Worm (Caenorhabditis elegans): ENCODE measurements around the gene dao-6.

DNA sequence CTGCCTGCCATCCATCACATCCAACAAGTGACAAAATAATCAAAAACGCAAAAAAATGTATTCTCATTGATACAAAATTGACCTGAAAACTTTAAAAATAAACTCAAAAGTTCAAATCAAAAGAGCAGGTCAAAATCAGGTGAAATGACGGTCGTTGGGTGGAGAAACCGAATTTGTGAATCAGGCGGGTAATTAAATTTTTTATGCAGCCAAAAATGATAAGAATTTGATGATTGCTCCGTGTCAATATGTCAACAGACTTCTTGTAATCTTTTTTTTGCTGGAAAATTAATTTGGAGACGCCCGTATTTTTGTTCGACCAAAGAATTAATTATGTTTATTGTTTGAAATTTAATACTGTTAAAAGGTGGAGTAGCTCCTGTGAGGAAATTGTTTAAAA lies 22.1 kb downstream of the dao-6 start, which contains the start of gene ncx-6:
- TF ChIP-seq alr-1 (tag; optimal IDR thresholded peaks at IDR 0.05), result no peak
- no peak for TF ChIP-seq aly-2 (tag; optimal IDR thresholded peaks at IDR 0.05)
- no peak for TF ChIP-seq nhr-10 (tag; optimal IDR thresholded peaks at IDR 0.05)
- TF ChIP-seq elt-1 (tag; optimal IDR thresholded peaks at IDR 0.05), result no peak
- TF ChIP-seq ztf-11 (tag; optimal IDR thresholded peaks at IDR 0.05), result no peak
- TF ChIP-seq nhr-25 (tag; optimal IDR thresholded peaks at IDR 0.05), result no peak
- TF ChIP-seq nhr-12 (tag; optimal IDR thresholded peaks at IDR 0.05), result no peak
- no peak for TF ChIP-seq peb-1 (tag; optimal IDR thresholded peaks at IDR 0.05)
- no peak for TF ChIP-seq nhr-237 (tag; optimal IDR thresholded peaks at IDR 0.05)
- TF ChIP-seq elt-3 (tag; optimal IDR thresholded peaks at IDR 0.05), result no peak
- peak; percentile 12 for TF ChIP-seq fos-1 (tag; optimal IDR thresholded peaks at IDR 0.05)
- TF ChIP-seq lin-39 (tag; optimal IDR thresholded peaks at IDR 0.05), result no peak

All from whole organism, L2 larva.